Worm (Caenorhabditis elegans): ENCODE results near the gene pho-4.

ce11 chrII:5246791-5247361 lies 8.6 kb upstream of the pho-4 start, which contains the start of gene ptr-6:
- TF ChIP-seq pqm-1 (tag; optimal IDR thresholded peaks at IDR 0.05) (no peak), fkh-10 (GFP tag; optimal IDR thresholded peaks at IDR 0.05) (no peak), ztf-16 (tag; optimal IDR thresholded peaks at IDR 0.05) (no peak), elt-2 (tag; optimal IDR thresholded peaks at IDR 0.05) (no peak), fkh-6 (tag; optimal IDR thresholded peaks at IDR 0.05) (no peak)

All from whole organism, late embryonic.